Worm (Caenorhabditis elegans): ENCODE data around the gene srbc-13.

ce11 chrV:804485-804884 lies 43.1 kb upstream of the srbc-13 start, which contains the start of gene nhr-270:
- TF ChIP-seq snpc-4 (tag; optimal IDR thresholded peaks at IDR 0.05) (no peak), ztf-11 (tag; optimal IDR thresholded peaks at IDR 0.05) (no peak), daf-16 (GFP tag; optimal IDR thresholded peaks at IDR 0.05) (no peak), daf-16 (tag; optimal IDR thresholded peaks at IDR 0.05) (no peak), mdl-1 (tag; optimal IDR thresholded peaks at IDR 0.05) (no peak), pqm-1 (tag; optimal IDR thresholded peaks at IDR 0.05) (no peak), ama-1 (optimal IDR thresholded peaks at IDR 0.05) (no peak), Y105C5A.15 (GFP tag; IDR thresholded peaks at IDR 0.05) (no peak), mes-2 (tag; optimal IDR thresholded peaks at IDR 0.05; ENCODE audit: poor library complexity, severe bottlenecking) (no peak), F26F4.8 (GFP tag; conservative IDR thresholded peaks at IDR 0.05) (no peak), zag-1 (tag; optimal IDR thresholded peaks at IDR 0.05) (no peak), pha-4 (GFP tag; IDR thresholded peaks at IDR 0.05) (no peak), pha-4 (tag; optimal IDR thresholded peaks at IDR 0.05) (no peak), T20F7.1 (GFP tag; optimal IDR thresholded peaks at IDR 0.05) (no peak), lin-29 (GFP tag; IDR thresholded peaks at IDR 0.05) (no peak)
